Fruit fly (Drosophila melanogaster): ENCODE measurements around the gene Trmt61.

Gene Trmt61

dm6 chr3R:26034643-26035368 is 24.5 kb upstream of the Trmt61 start:
- no peak for TF ChIP-seq CG17912 (GFP tag; optimal IDR thresholded peaks at IDR 0.05)
- TF ChIP-seq CG7745 (tag; optimal IDR thresholded peaks at IDR 0.05), result peak; percentile 25
- TF ChIP-seq CG9797 (GFP tag; optimal IDR thresholded peaks at IDR 0.05), result no peak
- no peak for TF ChIP-seq sc (optimal IDR thresholded peaks at IDR 0.05)
- TF ChIP-seq sc (GFP tag; optimal IDR thresholded peaks at IDR 0.05), result peak; percentile 15
- 0 out of 2 replicates have a peak, but pooled peaks have one; percentile 15 for TF ChIP-seq CG32772 (GFP tag; IDR thresholded peaks at IDR 0.05)
- TF ChIP-seq CG17829 (tag; optimal IDR thresholded peaks at IDR 0.05), result peak; percentile 6
- TF ChIP-seq sqz (GFP tag; optimal IDR thresholded peaks at IDR 0.05), result peak; percentile 67
- peak in 1 of 3 experiments; percentile 40 for TF ChIP-seq Stat92E (GFP tag; optimal IDR thresholded peaks at IDR 0.05)
- TF ChIP-seq CG9215 (GFP tag; IDR thresholded peaks at IDR 0.05), result no peak
- TF ChIP-seq Deaf1 (tag; optimal IDR thresholded peaks at IDR 0.05), result peak; percentile 38
- TF ChIP-seq CG12769 (tag; optimal IDR thresholded peaks at IDR 0.05), result no peak
- TF ChIP-seq dysf (GFP tag; IDR thresholded peaks at IDR 0.05), result peak; percentile 38; the same call in 1 of the 3 replicates
- TF ChIP-seq D19A (tag; optimal IDR thresholded peaks at IDR 0.05), result peak; percentile 4
- TF ChIP-seq cg (GFP tag; optimal IDR thresholded peaks at IDR 0.05), result peak; percentile 51
- TF ChIP-seq CG8281 (tag; optimal IDR thresholded peaks at IDR 0.05), result peak; percentile 7
- peak; percentile 77 for TF ChIP-seq CG8924 (tag; optimal IDR thresholded peaks at IDR 0.05)
- peak; percentile 36 for TF ChIP-seq CG1832 (GFP tag; optimal IDR thresholded peaks at IDR 0.05)
- TF ChIP-seq Med (GFP tag), result peak; percentile 25
- peak; percentile 57 for TF ChIP-seq Ets65A (GFP tag)
- peak; percentile 60 for TF ChIP-seq kah (GFP tag; optimal IDR thresholded peaks at IDR 0.05)
- TF ChIP-seq insv (GFP tag; optimal IDR thresholded peaks at IDR 0.05), result peak in 1 of 2 experiments; percentile 41
- TF ChIP-seq CHES-1-like (GFP tag; optimal IDR thresholded peaks at IDR 0.05), result no peak
- TF ChIP-seq maf-S (GFP tag; optimal IDR thresholded peaks at IDR 0.05), result no peak
- peak; percentile 61 for TF ChIP-seq odd (GFP tag; optimal IDR thresholded peaks at IDR 0.05)
- no peak for TF ChIP-seq wdn (GFP tag; IDR thresholded peaks at IDR 0.05)
- TF ChIP-seq Hey (tag; optimal IDR thresholded peaks at IDR 0.05), result peak; percentile 63
- TF ChIP-seq nerfin-1 (tag; optimal IDR thresholded peaks at IDR 0.05), result peak; percentile 27
- TF ChIP-seq Aef1 (GFP tag; IDR thresholded peaks at IDR 0.05), result no peak
- TF ChIP-seq CG16815 (GFP tag; optimal IDR thresholded peaks at IDR 0.05), result no peak
- TF ChIP-seq da (GFP tag; optimal IDR thresholded peaks at IDR 0.05), result peak; percentile 20
- peak; percentile 17 for TF ChIP-seq abd-A (tag; optimal IDR thresholded peaks at IDR 0.05)
- no peak for TF ChIP-seq jing (GFP tag; optimal IDR thresholded peaks at IDR 0.05)
- no peak for TF ChIP-seq CG3163 (GFP tag; optimal IDR thresholded peaks at IDR 0.05)
- peak; percentile 92 for TF ChIP-seq pros (GFP tag; optimal IDR thresholded peaks at IDR 0.05)
- TF ChIP-seq gsb-n (tag; optimal IDR thresholded peaks at IDR 0.05), result peak; percentile 56
- TF ChIP-seq seq (GFP tag; IDR thresholded peaks at IDR 0.05), result no peak
- no peak for TF ChIP-seq Spps (tag; optimal IDR thresholded peaks at IDR 0.05)
- TF ChIP-seq ewg (GFP tag; optimal IDR thresholded peaks at IDR 0.05), result peak; percentile 31
- peak; percentile 95 for TF ChIP-seq kni (GFP tag; optimal IDR thresholded peaks at IDR 0.05)
- TF ChIP-seq tll (GFP tag; optimal IDR thresholded peaks at IDR 0.05), result peak in 1 of 2 experiments; percentile 38
- no peak for TF ChIP-seq CG12071 (GFP tag; optimal IDR thresholded peaks at IDR 0.05)
- peak; percentile 82 for TF ChIP-seq ac (GFP tag; optimal IDR thresholded peaks at IDR 0.05)
- peak; percentile 74 for TF ChIP-seq Kr (GFP tag; optimal IDR thresholded peaks at IDR 0.05)
- TF ChIP-seq tup (GFP tag; optimal IDR thresholded peaks at IDR 0.05), result no peak
- peak; percentile 1 for TF ChIP-seq oc (tag; optimal IDR thresholded peaks at IDR 0.05)
- no peak for TF ChIP-seq vfl (GFP tag; optimal IDR thresholded peaks at IDR 0.05)
- TF ChIP-seq CG33557 (GFP tag; optimal IDR thresholded peaks at IDR 0.05), result peak; percentile 44
- peak; percentile 85 for TF ChIP-seq twi (tag; optimal IDR thresholded peaks at IDR 0.05)
